Worm (Caenorhabditis elegans) whole organism, early embryonic: Measurements from ENCODE around the gene ins-9.

Experiments
- B0310.2 ChIP-seq: sonication (generic microtip); optimal IDR thresholded peaks from 2 replicates; lab custom pipeline; 2016; ENCODE audit warnings: mild to moderate bottlenecking, missing genetic modification characterization, missing compliant biosample characterization
- F13C5.2 ChIP-seq: sonication (generic microtip); optimal IDR thresholded peaks from 2 replicates; lab custom pipeline; 2017; ENCODE audit warnings: mild to moderate bottlenecking, missing genetic modification characterization, inconsistent platforms, missing compliant biosample characterization
- aly-1 ChIP-seq: sonication (generic microtip); optimal IDR thresholded peaks from 2 replicates; lab custom pipeline; 2016; ENCODE audit warnings: missing genetic modification characterization, missing compliant biosample characterization
- ama-1 ChIP-seq: fragments of 150-350 bp; optimal IDR thresholded peaks from 2 replicates; lab custom pipeline; 2014
- ceh-13 ChIP-seq: fragments of 200-800 bp; sonication (Bioruptor generic); optimal IDR thresholded peaks from 2 replicates; lab custom pipeline; 2018; ENCODE audit warnings: mild to moderate bottlenecking, missing genetic modification characterization, missing compliant biosample characterization
- ceh-36 ChIP-seq: sonication (generic microtip); optimal IDR thresholded peaks from 2 replicates; lab custom pipeline; 2016; ENCODE audit warnings: missing genetic modification characterization, inconsistent platforms, missing compliant biosample characterization
- ets-7 ChIP-seq: sonication (generic microtip); optimal IDR thresholded peaks from 2 replicates; lab custom pipeline; 2016; ENCODE audit warnings: missing genotype, missing genetic modification characterization, missing compliant biosample characterization
- flt-1 ChIP-seq: fragments of 200-800 bp; sonication (Bioruptor generic); IDR thresholded peaks from 2 replicates; pipeline ENCODE4 v1.3.6; 2022; ENCODE audit warnings: missing genetic modification characterization, missing compliant biosample characterization
- hmbx-1 ChIP-seq: sonication (generic microtip); optimal IDR thresholded peaks from 2 replicates; lab custom pipeline; 2016; ENCODE audit warnings: mild to moderate bottlenecking, missing genetic modification characterization, missing compliant biosample characterization
- hmg-4 ChIP-seq: fragments of 200-800 bp; sonication (Bioruptor generic); optimal IDR thresholded peaks from 2 replicates; lab custom pipeline; 2018; ENCODE audit warnings: mild to moderate bottlenecking, missing genetic modification characterization, missing compliant biosample characterization
- hnd-1 ChIP-seq: sonication (generic microtip); optimal IDR thresholded peaks from 2 replicates; lab custom pipeline; 2016; ENCODE audit warnings: missing genetic modification characterization, missing compliant biosample characterization
- pes-1 ChIP-seq: fragments of 200-800 bp; sonication (Bioruptor generic); IDR thresholded peaks from 2 replicates; pipeline ENCODE4 v1.3.6; 2022; ENCODE audit warnings: missing genetic modification reagents, missing genetic modification characterization, missing compliant biosample characterization
- scrt-1 ChIP-seq: fragments of 200-800 bp; sonication (Bioruptor generic); IDR thresholded peaks from 2 replicates; pipeline ENCODE4 v1.3.6; 2022; ENCODE audit warnings: missing genetic modification characterization, missing compliant biosample characterization
- sea-1 ChIP-seq: fragments of 200-800 bp; sonication (Bioruptor generic); conservative IDR thresholded peaks from 2 replicates; pipeline ENCODE4 v1.3.6; 2022; ENCODE audit warnings: missing genetic modification characterization, missing compliant biosample characterization
- tbx-11 ChIP-seq: fragments of 200-800 bp; sonication (Bioruptor generic); IDR thresholded peaks from 2 replicates; pipeline ENCODE4 v1.3.6; 2022; ENCODE audit warnings: missing genetic modification characterization, missing compliant biosample characterization
- tbx-37 ChIP-seq: fragments of 200-800 bp; sonication (Bioruptor generic); conservative IDR thresholded peaks from 2 replicates; pipeline ENCODE4 v1.3.6; 2022; ENCODE audit warnings: missing genetic modification reagents, missing genetic modification characterization, missing compliant biosample characterization
- tra-4 ChIP-seq: sonication (generic microtip); optimal IDR thresholded peaks from 2 replicates; lab custom pipeline; 2017; ENCODE audit warnings: missing genetic modification characterization, missing compliant biosample characterization

ins-9 gene

DNA sequence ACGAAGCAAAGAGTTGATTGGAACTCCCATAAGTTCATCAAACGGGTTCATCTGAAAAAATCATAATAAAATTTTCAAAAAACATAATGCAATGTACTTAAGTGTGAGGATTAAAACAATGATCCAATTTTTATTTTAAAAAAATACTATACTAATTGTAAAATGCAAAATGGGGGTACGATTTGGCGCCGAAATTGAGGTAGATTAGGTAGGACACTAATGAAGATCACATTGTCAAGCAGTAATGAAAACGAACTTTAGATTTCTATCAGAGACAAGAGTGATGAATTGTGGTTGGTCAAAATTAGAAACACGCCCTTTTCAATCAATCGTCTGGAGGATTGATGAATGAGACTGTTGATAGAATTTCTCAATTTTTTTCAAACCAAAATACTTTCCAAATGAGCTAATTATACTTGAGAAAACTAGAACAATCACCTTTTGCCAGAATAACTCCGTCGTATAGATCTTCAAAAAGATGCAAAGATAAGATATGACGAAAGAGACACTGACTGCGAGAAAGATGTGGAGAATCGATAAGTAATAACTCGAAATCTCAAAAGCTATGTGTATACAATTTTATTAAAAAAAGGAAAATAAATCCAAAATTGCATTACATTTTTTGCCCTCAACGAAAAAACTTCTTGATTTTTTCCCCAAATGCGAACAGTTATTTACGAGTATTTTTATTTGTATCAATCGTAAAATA is 8.4 kb downstream of the ins-9 start, which contains the start of gene C06E2.5:
Gene C06E2.5, minus strand, starts transcription at position 51 of the 709 bp plus-strand sequence.
- TF ChIP-seq tbx-11 (no peak), B0310.2 (tag; lab: Kevin White, UChicago) (no peak), hmbx-1 (tag; lab: Kevin White, UChicago) (no peak), tbx-37 (GFP tag; lab: Robert Waterston, UW) (no peak), ama-1 (lab: Kevin White, UChicago) (no peak), F13C5.2 (tag; lab: Kevin White, UChicago) (no peak), sea-1 (no peak), ceh-36 (tag; lab: Kevin White, UChicago) (no peak), hmg-4 (no peak), pes-1 (GFP tag; lab: Robert Waterston, UW) (no peak), aly-1 (tag; lab: Kevin White, UChicago) (no peak), flt-1 (GFP tag; lab: Robert Waterston, UW) (no peak), hnd-1 (tag; lab: Kevin White, UChicago) (no peak), scrt-1 (no peak)

DNA sequence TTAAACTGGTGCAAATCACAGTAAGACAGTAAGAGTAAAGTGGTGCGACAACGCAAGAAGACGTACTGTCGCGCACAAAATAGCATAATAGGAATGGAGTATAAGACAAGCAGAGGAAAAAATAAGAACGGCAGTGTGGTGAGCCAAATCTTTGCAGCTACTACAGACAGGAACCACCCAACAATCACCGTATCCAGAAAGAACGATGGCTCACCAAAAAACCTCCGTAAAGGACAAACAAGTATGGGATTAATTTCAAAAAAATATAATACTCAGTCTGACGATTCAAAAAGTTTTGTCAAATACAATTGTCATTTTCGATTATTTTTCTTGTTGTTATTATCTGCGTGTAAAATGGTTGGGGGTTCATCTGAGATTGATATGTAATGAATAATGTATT is 12.1 kb downstream of the ins-9 start:
- no peak for TF ChIP-seq aly-1 (tag; lab: Kevin White, UChicago)
- no peak for TF ChIP-seq B0310.2 (tag; lab: Kevin White, UChicago)
- TF ChIP-seq ama-1 (lab: Kevin White, UChicago), result no peak
- TF ChIP-seq F13C5.2 (tag; lab: Kevin White, UChicago), result no peak
- TF ChIP-seq flt-1 (GFP tag; lab: Robert Waterston, UW), result no peak
- no peak for TF ChIP-seq hnd-1 (tag; lab: Kevin White, UChicago)
- no peak for TF ChIP-seq hmbx-1 (tag; lab: Kevin White, UChicago)
- no peak for TF ChIP-seq hmg-4
- TF ChIP-seq ceh-13 (GFP tag; lab: Kevin White, UChicago), result no peak
- no peak for TF ChIP-seq ets-7 (tag; lab: Kevin White, UChicago)
- TF ChIP-seq sea-1, result no peak
- TF ChIP-seq tbx-37 (GFP tag; lab: Robert Waterston, UW), result no peak
- no peak for TF ChIP-seq scrt-1
- TF ChIP-seq tra-4 (tag; lab: Kevin White, UChicago), result no peak
- no peak for TF ChIP-seq ceh-36 (tag; lab: Kevin White, UChicago)
- TF ChIP-seq pes-1 (GFP tag; lab: Robert Waterston, UW), result no peak

DNA sequence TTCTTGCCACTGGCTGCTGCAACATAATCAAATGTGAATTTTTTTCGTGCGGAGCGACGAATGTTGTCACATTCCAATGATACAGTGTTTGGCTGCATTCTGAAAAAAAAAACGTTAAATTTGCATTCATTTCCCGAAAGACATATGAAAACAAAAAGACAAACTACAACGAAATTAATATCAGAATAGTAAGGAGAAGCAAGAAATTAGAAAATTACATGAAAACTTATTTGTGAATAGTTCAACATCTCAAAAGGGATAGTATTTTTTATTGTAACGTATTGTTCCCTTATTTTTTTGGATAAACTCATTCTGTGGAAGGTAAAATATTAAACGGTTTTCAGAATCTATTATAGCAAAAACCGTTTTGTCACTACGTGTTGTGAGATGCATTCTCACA is 12.9 kb downstream of the ins-9 start, which contains the start of gene sprp-4:
Gene sprp-4, minus strand, starts transcription at position 101 of the 400 bp plus-strand sequence.
- TF ChIP-seq hnd-1 (tag; lab: Kevin White, UChicago) (no peak), sea-1 (no peak), ceh-36 (tag; lab: Kevin White, UChicago) (no peak), F13C5.2 (tag; lab: Kevin White, UChicago) (no peak), scrt-1 (no peak), tbx-11 (no peak), tra-4 (tag; lab: Kevin White, UChicago) (no peak), ceh-13 (GFP tag; lab: Kevin White, UChicago) (no peak), tbx-37 (GFP tag; lab: Robert Waterston, UW) (no peak), hmg-4 (no peak), aly-1 (tag; lab: Kevin White, UChicago) (no peak), B0310.2 (tag; lab: Kevin White, UChicago) (no peak), hmbx-1 (tag; lab: Kevin White, UChicago) (no peak), pes-1 (GFP tag; lab: Robert Waterston, UW) (no peak), ets-7 (tag; lab: Kevin White, UChicago) (no peak)

DNA sequence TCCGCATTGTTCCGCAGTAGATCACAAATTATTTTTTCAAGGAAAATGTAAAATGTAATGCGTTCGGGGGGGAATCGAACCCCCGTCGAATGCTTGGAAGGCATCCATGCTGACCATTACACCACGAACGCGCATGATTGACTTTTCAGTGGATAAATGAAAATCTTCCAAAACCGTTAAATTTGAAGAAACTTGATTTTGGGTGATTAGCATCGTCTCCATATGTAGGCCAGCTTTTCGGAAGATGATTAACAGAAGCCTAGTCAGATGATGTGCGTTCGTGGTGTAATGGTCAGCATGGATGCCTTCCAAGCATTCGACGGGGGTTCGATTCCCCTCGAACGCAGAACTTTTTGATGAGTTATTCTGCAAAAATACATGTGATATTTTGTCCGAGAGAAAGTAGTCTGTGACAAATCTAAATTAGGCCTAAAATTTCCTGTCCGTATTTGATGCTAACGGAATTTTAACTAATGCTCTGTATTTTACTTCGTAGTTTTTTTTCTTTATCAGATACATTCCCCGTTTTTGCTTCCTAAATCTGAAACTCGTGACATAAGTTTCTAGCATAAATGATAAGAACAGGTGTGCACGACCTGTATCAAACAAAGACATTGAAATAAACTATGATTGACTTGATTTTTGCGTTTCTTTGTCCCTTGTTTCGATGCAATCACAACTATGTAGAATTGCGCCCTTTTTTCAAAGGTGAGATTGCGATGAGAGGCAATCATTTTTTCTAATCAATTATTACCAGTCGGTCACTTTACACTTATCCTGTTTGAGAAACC is 19.8 kb downstream of the ins-9 start, which contains the start of gene C28G1.10:
Gene C28G1.10, plus strand, starts transcription at position 676 of the 791 bp plus-strand sequence.
- no peak for TF ChIP-seq tbx-37 (GFP tag; lab: Robert Waterston, UW)
- no peak for TF ChIP-seq aly-1 (tag; lab: Kevin White, UChicago)
- TF ChIP-seq flt-1 (GFP tag; lab: Robert Waterston, UW), result no peak
- TF ChIP-seq hmg-4, result no peak
- TF ChIP-seq F13C5.2 (tag; lab: Kevin White, UChicago), result no peak
- TF ChIP-seq ceh-36 (tag; lab: Kevin White, UChicago), result no peak
- TF ChIP-seq tbx-11, result no peak
- TF ChIP-seq ama-1 (lab: Kevin White, UChicago), result no peak
- no peak for TF ChIP-seq pes-1 (GFP tag; lab: Robert Waterston, UW)
- no peak for TF ChIP-seq scrt-1
- TF ChIP-seq B0310.2 (tag; lab: Kevin White, UChicago), result no peak
- no peak for TF ChIP-seq ets-7 (tag; lab: Kevin White, UChicago)
- TF ChIP-seq ceh-13 (GFP tag; lab: Kevin White, UChicago), result no peak
- no peak for TF ChIP-seq tra-4 (tag; lab: Kevin White, UChicago)
- no peak for TF ChIP-seq hnd-1 (tag; lab: Kevin White, UChicago)

DNA sequence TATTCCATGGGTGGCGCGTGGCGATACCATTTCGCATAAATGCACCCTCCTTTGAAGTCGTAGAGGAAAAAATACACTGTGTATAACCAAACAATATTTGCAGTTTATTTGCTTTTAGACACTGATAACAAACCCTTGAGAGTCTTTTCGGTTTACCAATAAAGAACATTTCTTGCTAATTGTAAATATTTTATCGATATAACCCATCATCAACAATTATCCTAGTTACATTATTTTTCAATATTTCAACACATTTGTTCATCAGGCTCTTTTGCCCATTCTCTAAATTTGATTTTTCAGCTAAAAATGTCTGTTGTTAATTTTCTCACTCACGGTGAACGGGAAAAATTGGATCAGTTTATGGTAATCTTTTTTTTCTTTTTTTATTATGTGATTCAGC is 22.5 kb downstream of the ins-9 start, which contains the start of gene ubc-23:
Gene ubc-23, plus strand, starts transcription at position 301 of the 400 bp plus-strand sequence.
- TF ChIP-seq aly-1 (tag; lab: Kevin White, UChicago) (no peak), F13C5.2 (tag; lab: Kevin White, UChicago) (no peak), scrt-1 (no peak), hnd-1 (tag; lab: Kevin White, UChicago) (no peak), tbx-37 (GFP tag; lab: Robert Waterston, UW) (no peak)

DNA sequence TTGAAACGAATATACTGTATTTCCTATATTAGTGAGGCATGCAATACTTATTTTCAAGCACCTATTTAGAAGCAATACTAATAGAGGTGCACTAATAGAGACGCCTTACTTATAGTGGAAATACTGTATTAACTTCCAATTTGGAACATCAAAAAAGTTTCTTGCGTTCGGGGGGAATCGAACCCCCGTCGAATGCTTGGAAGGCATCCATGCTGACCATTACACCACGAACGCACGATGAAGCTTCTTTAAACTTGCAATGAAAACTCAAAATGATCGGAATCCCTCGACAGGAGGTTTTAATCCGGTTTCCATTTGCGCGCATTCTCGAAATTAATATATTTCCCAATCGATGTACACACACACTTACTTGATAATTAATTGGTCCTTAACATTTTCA is 28.3 kb downstream of the ins-9 start:
- no peak for TF ChIP-seq ama-1 (lab: Kevin White, UChicago)
- TF ChIP-seq ets-7 (tag; lab: Kevin White, UChicago), result no peak
- no peak for TF ChIP-seq B0310.2 (tag; lab: Kevin White, UChicago)
- TF ChIP-seq hmbx-1 (tag; lab: Kevin White, UChicago), result no peak
- no peak for TF ChIP-seq hnd-1 (tag; lab: Kevin White, UChicago)
- no peak for TF ChIP-seq aly-1 (tag; lab: Kevin White, UChicago)
- TF ChIP-seq flt-1 (GFP tag; lab: Robert Waterston, UW), result no peak
- no peak for TF ChIP-seq pes-1 (GFP tag; lab: Robert Waterston, UW)
